Worm (Caenorhabditis elegans): ENCODE results near the gene C23H3.2.

DNA sequence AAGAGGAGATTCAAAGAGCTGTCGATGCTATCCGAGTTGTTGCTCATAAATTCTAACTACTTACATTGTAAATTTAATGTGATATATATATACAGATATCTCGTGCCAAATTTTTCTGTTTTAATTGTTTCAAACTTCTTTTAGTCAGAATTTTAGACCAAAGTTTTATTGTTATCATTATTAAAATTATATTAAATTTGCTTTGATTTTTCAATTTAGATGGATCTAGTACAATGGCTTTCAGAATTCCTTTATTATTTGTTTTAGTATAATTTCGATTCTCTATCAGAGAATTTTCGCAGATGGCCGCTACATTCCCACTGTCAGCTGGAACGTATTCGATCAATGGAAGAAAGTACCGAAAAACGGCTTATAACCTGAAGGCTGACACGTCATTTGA lies 3.7 kb upstream of the C23H3.2 start, which contains the start of gene ascc-1:
- no peak for TF ChIP-seq him-1 (tag; optimal IDR thresholded peaks at IDR 0.05)
- TF ChIP-seq W03F9.2 (tag; optimal IDR thresholded peaks at IDR 0.05), result no peak
